Fruit fly (Drosophila melanogaster) whole organism, prepupa: ENCODE data around the gene mTTF.
A peak's percentile ranks its signal among the peaks of the same experiment; 100 is the strongest.

ENCODE experiments used
- Blimp-1 ChIP-seq: fragments of 200-800 bp; sonication (Bioruptor generic); optimal IDR thresholded peaks from 3 replicates; lab custom pipeline; 2017; ENCODE audit warnings: missing biosample characterization, missing genetic modification characterization, mild to moderate bottlenecking, moderate library complexity, missing genetic modification reagents
- CG10631 ChIP-seq: fragments of 200-800 bp; sonication (Bioruptor generic); optimal IDR thresholded peaks from 2 replicates; lab custom pipeline; 2016; ENCODE audit warnings: missing biosample characterization, missing genetic modification characterization
- CG10669 ChIP-seq: fragments of 200-800 bp; sonication (Bioruptor generic); optimal IDR thresholded peaks from 3 replicates; lab custom pipeline; 2018; ENCODE audit warnings: missing biosample characterization, mild to moderate bottlenecking, missing genetic modification characterization, moderate library complexity
- CG11294 ChIP-seq: fragments of 200-800 bp; sonication (Bioruptor generic); IDR thresholded peaks from 2 replicates; pipeline ENCODE4 v1.3.6; 2022; ENCODE audit warnings: missing biosample characterization, missing genetic modification characterization
- CG11762 ChIP-seq: fragments of 200-800 bp; sonication (Bioruptor generic); optimal IDR thresholded peaks from 3 replicates; lab custom pipeline; 2016; ENCODE audit warnings: missing biosample characterization, missing genetic modification characterization; ENCODE audit not compliant: insufficient read depth
- CG11902 ChIP-seq: fragments of 200-800 bp; sonication (Bioruptor generic); optimal IDR thresholded peaks from 3 replicates; lab custom pipeline; 2016; ENCODE audit warnings: missing biosample characterization, missing genetic modification characterization
- CG15336 ChIP-seq: fragments of 200-800 bp; sonication (Bioruptor generic); IDR thresholded peaks from 2 replicates; pipeline ENCODE4 v1.3.6; 2022; ENCODE audit warnings: missing biosample characterization, missing genetic modification characterization
- CG1621 ChIP-seq: fragments of 200-800 bp; sonication (Bioruptor generic); optimal IDR thresholded peaks from 3 replicates; lab custom pipeline; 2018; ENCODE audit warnings: missing biosample characterization, mild to moderate bottlenecking, missing genetic modification characterization
- CG6163 ChIP-seq: fragments of 200-800 bp; sonication (Bioruptor generic); IDR thresholded peaks from 3 replicates; pipeline ENCODE4 v1.3.6; 2022; ENCODE audit warnings: missing biosample characterization, missing genetic modification characterization
- CG6792 ChIP-seq: fragments of 200-800 bp; sonication (Bioruptor generic); optimal IDR thresholded peaks from 3 replicates; lab custom pipeline; 2016; ENCODE audit warnings: missing biosample characterization, missing genetic modification characterization
- CG6808 ChIP-seq: fragments of 200-800 bp; sonication (Bioruptor generic); optimal IDR thresholded peaks from 3 replicates; lab custom pipeline; 2017; ENCODE audit warnings: missing biosample characterization, missing genetic modification characterization, mild to moderate bottlenecking, moderate library complexity, missing genetic modification reagents
- CG6854 ChIP-seq: fragments of 200-800 bp; sonication (Bioruptor generic); optimal IDR thresholded peaks from 2 replicates; lab custom pipeline; 2017; ENCODE audit warnings: missing biosample characterization, mild to moderate bottlenecking, missing genetic modification characterization
- CG7368 ChIP-seq: fragments of 200-800 bp; sonication (Bioruptor generic); optimal IDR thresholded peaks from 3 replicates; lab custom pipeline; 2016; ENCODE audit warnings: missing biosample characterization, missing genetic modification characterization
- CG8119 ChIP-seq: fragments of 200-800 bp; sonication (Bioruptor generic); IDR thresholded peaks from 3 replicates; pipeline ENCODE4 v1.3.6; 2022; ENCODE audit warnings: missing biosample characterization, missing genetic modification characterization
- CG8319 ChIP-seq: fragments of 200-800 bp; sonication (Bioruptor generic); optimal IDR thresholded peaks from 3 replicates; lab custom pipeline; 2016; ENCODE audit warnings: missing biosample characterization, missing genetic modification characterization
- CG9139 ChIP-seq: fragments of 200-800 bp; sonication (Bioruptor generic); optimal IDR thresholded peaks from 3 replicates; lab custom pipeline; 2017; ENCODE audit warnings: missing biosample characterization, mild to moderate bottlenecking, missing genetic modification characterization
- Eip78C ChIP-seq: fragments of 200-800 bp; sonication (Bioruptor generic); peaks from one replicate; lab custom pipeline; 2016; ENCODE audit warnings: missing biosample characterization, missing genetic modification characterization
- Ets21C ChIP-seq: fragments of 200-800 bp; sonication (Bioruptor generic); optimal IDR thresholded peaks from 3 replicates; lab custom pipeline; 2016; ENCODE audit warnings: missing biosample characterization, missing genetic modification characterization
- Ets96B ChIP-seq: fragments of 200-800 bp; optimal IDR thresholded peaks from 2 replicates; lab custom pipeline; 2019; ENCODE audit warnings: missing biosample characterization, mild to moderate bottlenecking, missing genetic modification characterization, moderate library complexity
- Gug ChIP-seq: fragments of 200-800 bp; sonication (Bioruptor generic); IDR thresholded peaks from 2 replicates; pipeline ENCODE4 v1.3.6; 2022; ENCODE audit warnings: missing biosample characterization, missing genetic modification characterization
- Lpt ChIP-seq: fragments of 200-800 bp; sonication (Bioruptor generic); optimal IDR thresholded peaks from 3 replicates; lab custom pipeline; 2016; ENCODE audit warnings: missing biosample characterization, missing genetic modification characterization
- Sox102F ChIP-seq: fragments of 200-800 bp; sonication (Bioruptor generic); optimal IDR thresholded peaks from 2 replicates; lab custom pipeline; 2016; ENCODE audit warnings: missing biosample characterization, mild to moderate bottlenecking, missing genetic modification characterization
- Sox15 ChIP-seq: fragments of 200-800 bp; sonication (Bioruptor generic); optimal IDR thresholded peaks from 3 replicates; lab custom pipeline; 2016; ENCODE audit warnings: missing biosample characterization, missing genetic modification characterization
- achi ChIP-seq: fragments of 200-800 bp; sonication (Bioruptor generic); optimal IDR thresholded peaks from 3 replicates; lab custom pipeline; 2016; ENCODE audit warnings: missing biosample characterization, missing genetic modification characterization
- acj6 ChIP-seq: fragments of 200-800 bp; sonication (Bioruptor generic); optimal IDR thresholded peaks from 3 replicates; lab custom pipeline; 2016; ENCODE audit warnings: missing biosample characterization, missing genetic modification characterization
- cyc ChIP-seq: fragments of 200-800 bp; sonication (Bioruptor generic); optimal IDR thresholded peaks from 3 replicates; lab custom pipeline; 2016; ENCODE audit warnings: missing biosample characterization, missing genetic modification characterization
- dac ChIP-seq: fragments of 200-800 bp; sonication (Bioruptor generic); optimal IDR thresholded peaks from 2 replicates; lab custom pipeline; 2017; ENCODE audit warnings: missing biosample characterization, mild to moderate bottlenecking, missing genetic modification characterization
- esn ChIP-seq: fragments of 200-800 bp; sonication (Bioruptor generic); optimal IDR thresholded peaks from 2 replicates; lab custom pipeline; 2016; ENCODE audit warnings: missing biosample characterization, mild to moderate bottlenecking, missing genetic modification characterization, moderate library complexity
- fd59A ChIP-seq: fragments of 200-800 bp; sonication (Bioruptor generic); optimal IDR thresholded peaks from 2 replicates; lab custom pipeline; 2017; ENCODE audit warnings: missing biosample characterization, mild to moderate bottlenecking, missing genetic modification characterization, missing genetic modification reagents
- fd85E ChIP-seq: fragments of 200-800 bp; sonication (Bioruptor generic); optimal IDR thresholded peaks from 3 replicates; lab custom pipeline; 2016; ENCODE audit warnings: missing biosample characterization, missing genetic modification characterization
- lz ChIP-seq: fragments of 200-800 bp; sonication (Bioruptor generic); optimal IDR thresholded peaks from 3 replicates; lab custom pipeline; 2016; ENCODE audit warnings: missing biosample characterization, missing genetic modification characterization
- salr ChIP-seq, 2 experiments: fragments of 200-800 bp; sonication (Bioruptor generic); optimal IDR thresholded peaks; 3 replicates each; lab custom pipeline; 2016 to 2018; ENCODE audit warnings: missing biosample characterization in 2 of 2, missing genetic modification characterization in 2 of 2, mild to moderate bottlenecking in 1 of 2
- spab ChIP-seq: fragments of 200-800 bp; sonication (Bioruptor generic); optimal IDR thresholded peaks from 2 replicates; lab custom pipeline; 2017; ENCODE audit warnings: missing biosample characterization, mild to moderate bottlenecking, missing genetic modification characterization, missing genetic modification reagents
- topi ChIP-seq: fragments of 200-800 bp; sonication (Bioruptor generic); optimal IDR thresholded peaks from 3 replicates; lab custom pipeline; 2016; ENCODE audit warnings: missing biosample characterization, missing genetic modification characterization

mTTF gene

DNA sequence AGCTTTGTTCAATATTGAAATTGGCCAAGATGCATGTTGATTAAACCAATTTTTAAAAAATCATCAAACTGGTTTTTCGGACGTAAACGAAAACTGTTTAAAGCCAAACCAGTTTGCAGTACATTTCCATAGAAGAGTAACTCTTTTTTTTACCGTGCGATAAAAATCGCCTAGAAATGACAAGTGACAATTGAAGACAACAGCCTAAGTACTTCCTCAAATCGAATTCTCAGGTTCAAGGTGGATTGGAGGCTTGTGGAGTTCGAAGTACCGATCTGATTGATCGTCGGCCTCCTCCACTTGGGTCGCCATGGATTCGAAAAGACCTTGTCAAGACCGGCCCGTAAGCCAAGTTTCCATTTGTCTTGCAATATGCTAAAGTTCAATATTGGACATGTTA lies 2.0 kb upstream of the mTTF start:
- no peak for TF ChIP-seq Sox15 (GFP tag; lab: Kevin White, UChicago)
- TF ChIP-seq Eip78C (GFP tag; lab: Kevin White, UChicago) = peak; percentile 56
- TF ChIP-seq CG10631 (GFP tag; lab: Kevin White, UChicago) = no peak
- no peak for TF ChIP-seq Lpt (GFP tag; lab: Kevin White, UChicago)
- no peak for TF ChIP-seq lz (GFP tag; lab: Kevin White, UChicago)
- no peak for TF ChIP-seq cyc (GFP tag; lab: Kevin White, UChicago)

dm6 chr2L:14346588-14346987 lies 2.0 kb downstream of the mTTF start, which contains the start of gene Send2:
TSS of gene Send2 (minus strand) at chr2L:14346688.
- TF ChIP-seq Gug (GFP tag; lab: Robert Waterston, UW) (no peak), CG7368 (GFP tag; lab: Kevin White, UChicago) (no peak), CG10669 (GFP tag; lab: Kevin White, UChicago) (no peak), Ets96B (tag; lab: Kevin White, UChicago) (no peak), fd85E (GFP tag; lab: Kevin White, UChicago) (no peak), CG8119 (no peak), CG8319 (GFP tag; lab: Kevin White, UChicago) (no peak), Lpt (GFP tag; lab: Kevin White, UChicago) (no peak), CG9139 (no peak), CG11762 (GFP tag; lab: Kevin White, UChicago) (no peak), CG6792 (GFP tag; lab: Kevin White, UChicago) (no peak), esn (GFP tag; lab: Kevin White, UChicago) (no peak), cyc (GFP tag; lab: Kevin White, UChicago) (no peak), achi (GFP tag; lab: Kevin White, UChicago) (no peak), Sox102F (GFP tag; lab: Kevin White, UChicago) (no peak), Ets21C (GFP tag; lab: Kevin White, UChicago) (no peak), CG1621 (no peak), CG6808 (GFP tag; lab: Kevin White, UChicago) (no peak), CG15336 (GFP tag; lab: Robert Waterston, UW) (no peak)

DNA sequence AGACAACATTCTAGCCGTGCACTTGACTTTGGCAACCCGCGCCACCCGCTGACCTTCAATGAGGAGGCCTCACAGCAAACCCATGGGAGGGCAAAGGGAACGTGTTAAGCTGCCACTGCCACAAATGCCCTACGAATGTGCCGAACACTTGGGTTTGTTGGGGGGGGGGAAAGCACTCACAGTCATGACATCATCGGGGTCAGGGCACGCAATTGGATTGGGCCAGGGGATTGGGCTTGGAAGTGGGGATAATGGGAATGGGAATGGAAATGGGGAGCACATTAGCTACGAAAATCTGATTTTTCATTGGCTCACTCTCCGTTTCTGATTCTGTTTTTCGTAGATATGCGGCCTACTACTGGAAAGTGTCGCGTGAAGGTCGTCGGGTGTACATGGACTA lies 7.6 kb downstream of the mTTF start:
- no peak for TF ChIP-seq CG6163 (GFP tag; lab: Robert Waterston, UW)
- TF ChIP-seq salr (GFP tag; optimal IDR thresholded peaks at IDR 0.05; lab: Kevin White, UChicago) = no peak
- TF ChIP-seq CG11902 (GFP tag; lab: Kevin White, UChicago) = no peak
- TF ChIP-seq CG11294 (GFP tag; lab: Robert Waterston, UW) = no peak
- no peak for TF ChIP-seq CG6854 (GFP tag; lab: Kevin White, UChicago)
- no peak for TF ChIP-seq topi (GFP tag; lab: Kevin White, UChicago)

DNA sequence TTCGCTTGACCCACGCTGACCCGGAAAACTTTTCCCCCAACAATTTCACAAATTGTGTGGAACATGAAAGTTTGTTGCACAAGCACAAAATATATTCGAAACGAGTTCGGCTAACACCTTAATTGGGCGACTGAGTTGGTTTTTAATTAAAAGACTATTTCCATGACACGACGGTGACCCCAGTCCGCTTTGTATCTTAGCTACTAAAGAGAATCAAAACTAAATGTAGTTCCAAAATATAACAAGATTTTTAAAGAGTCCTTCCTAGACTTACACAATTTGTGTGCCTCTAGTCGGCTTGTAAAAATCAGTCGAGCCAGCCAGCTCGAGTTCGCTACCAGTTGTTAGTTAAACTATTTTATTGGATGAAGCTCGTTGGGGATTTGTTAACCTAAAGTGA lies 10.7 kb downstream of the mTTF start, which contains the start of gene CG15286:
Gene CG15286, plus strand, starts transcription at position 301 of the 400 bp plus-strand sequence.
- no peak for TF ChIP-seq spab (GFP tag; lab: Kevin White, UChicago)
- TF ChIP-seq CG7368 (GFP tag; lab: Kevin White, UChicago) = no peak
- no peak for TF ChIP-seq Ets96B (tag; lab: Kevin White, UChicago)
- TF ChIP-seq CG8119 = no peak
- no peak for TF ChIP-seq dac (GFP tag; lab: Kevin White, UChicago)
- no peak for TF ChIP-seq fd59A (GFP tag; lab: Kevin White, UChicago)
- TF ChIP-seq acj6 = no peak
- TF ChIP-seq Blimp-1 (GFP tag; lab: Kevin White, UChicago) = no peak
- TF ChIP-seq, all 60 proteins: peak for 0
